Fruit fly (Drosophila melanogaster): Measurements from ENCODE around the gene MED18.
A peak's percentile ranks its signal among the peaks of the same experiment; 100 is the strongest.

MED18 gene

dm6 chrX:1907727-1908264 lies 42.1 kb downstream of the MED18 start, which contains the start of gene mip130 (continued):
- peak; percentile 27 to 60 for TF ChIP-seq ss (GFP tag; optimal IDR thresholded peaks at IDR 0.05)
- peak; percentile 43 for TF ChIP-seq lz (GFP tag; optimal IDR thresholded peaks at IDR 0.05)
- peak; percentile 45 for TF ChIP-seq CG6276 (GFP tag; optimal IDR thresholded peaks at IDR 0.05)
- TF ChIP-seq Hr38 (GFP tag; optimal IDR thresholded peaks at IDR 0.05) = no peak
- peak; percentile 13 for TF ChIP-seq CG31627 (GFP tag; optimal IDR thresholded peaks at IDR 0.05)
- no peak for TF ChIP-seq fkh (GFP tag; optimal IDR thresholded peaks at IDR 0.05)
- peak; percentile 51 for TF ChIP-seq Sox102F (GFP tag; optimal IDR thresholded peaks at IDR 0.05)
- peak; percentile 47; the same call in 2 of the 3 replicates for TF ChIP-seq CG8119 (GFP tag; IDR thresholded peaks at IDR 0.05)
- TF ChIP-seq Eip78C (GFP tag) = peak; percentile 89

- TF ChIP-seq Hr39 (GFP tag; optimal IDR thresholded peaks at IDR 0.05) (no peak), Sox14 (GFP tag; optimal IDR thresholded peaks at IDR 0.05) (peak; percentile 29), CG8119 (GFP tag; IDR thresholded peaks at IDR 0.05) (peak; percentile 76), topi (GFP tag; optimal IDR thresholded peaks at IDR 0.05) (peak; percentile 36), CG3032 (tag; optimal IDR thresholded peaks at IDR 0.05) (peak; percentile 30), fkh (GFP tag; optimal IDR thresholded peaks at IDR 0.05) (no peak), dac (GFP tag; optimal IDR thresholded peaks at IDR 0.05) (peak; percentile 7), achi (GFP tag; optimal IDR thresholded peaks at IDR 0.05) (no peak), ss (GFP tag; optimal IDR thresholded peaks at IDR 0.05) (no peak), Lpt (GFP tag; optimal IDR thresholded peaks at IDR 0.05) (peak; percentile 45), CG15336 (GFP tag; IDR thresholded peaks at IDR 0.05) (peak; percentile 58; the same call in 1 of the 2 replicates), CG6854 (GFP tag; optimal IDR thresholded peaks at IDR 0.05) (peak; percentile 27), CG9139 (GFP tag; optimal IDR thresholded peaks at IDR 0.05) (peak; percentile 40), CG1621 (tag; optimal IDR thresholded peaks at IDR 0.05) (peak; percentile 64), CG16779 (tag; optimal IDR thresholded peaks at IDR 0.05) (peak; percentile 69), dsx (GFP tag; optimal IDR thresholded peaks at IDR 0.05; ENCODE audit: poor library complexity, severe bottlenecking) (peak; percentile 83), pdm3 (GFP tag; optimal IDR thresholded peaks at IDR 0.05) (no peak), CG6163 (GFP tag; IDR thresholded peaks at IDR 0.05) (peak; percentile 45; the same call in 1 of the 3 replicates), CG10669 (GFP tag; optimal IDR thresholded peaks at IDR 0.05) (no peak), eg (GFP tag; IDR thresholded peaks at IDR 0.05) (peak; percentile 68), CG7368 (GFP tag; optimal IDR thresholded peaks at IDR 0.05) (no peak), CG6808 (GFP tag; optimal IDR thresholded peaks at IDR 0.05) (peak; percentile 50), net (GFP tag; optimal IDR thresholded peaks at IDR 0.05) (peak; percentile 45), CG6276 (GFP tag; optimal IDR thresholded peaks at IDR 0.05) (peak; percentile 70), svp (GFP tag) (peak; percentile 67), Ets96B (tag; optimal IDR thresholded peaks at IDR 0.05) (peak; percentile 47), esn (GFP tag; optimal IDR thresholded peaks at IDR 0.05) (peak; percentile 16)
Measured at dm6 chrX:1908757-1909156, 43.0 kb downstream of the MED18 start, which contains the start of the genes Edem1 and Rbcn-3B. Edem1 (minus strand) TSS chrX:1908827. Rbcn-3B (plus strand) TSS chrX:1908920.

dm6 chrX:1909533-1909932 lies 43.8 kb downstream of the MED18 start:
- TF ChIP-seq CG34406 (GFP tag; optimal IDR thresholded peaks at IDR 0.05) = no peak
- TF ChIP-seq CG1621 (tag; optimal IDR thresholded peaks at IDR 0.05) = no peak
- no peak for TF ChIP-seq Blimp-1 (GFP tag; optimal IDR thresholded peaks at IDR 0.05)
- TF ChIP-seq CG6854 (GFP tag; optimal IDR thresholded peaks at IDR 0.05) = no peak
- peak; percentile 79 for TF ChIP-seq svp (GFP tag)
- no peak for TF ChIP-seq dsx (GFP tag; optimal IDR thresholded peaks at IDR 0.05; ENCODE audit: poor library complexity, severe bottlenecking)
- TF ChIP-seq fd59A (GFP tag; optimal IDR thresholded peaks at IDR 0.05) = no peak
- TF ChIP-seq Hr39 (GFP tag; optimal IDR thresholded peaks at IDR 0.05) = no peak

Data from whole organism, prepupa.